Fruit fly (Drosophila melanogaster): ENCODE measurements around the gene CG6800.

dm6 chr3R:21780086-21780485 lies 4.1 kb downstream of the CG6800 start:
- TF ChIP-seq CG8478 (optimal IDR thresholded peaks at IDR 0.05), result no peak
- no peak for TF ChIP-seq CTCF (optimal IDR thresholded peaks at IDR 0.05)
